Worm (Caenorhabditis elegans) whole organism, L4/young adult: ENCODE measurements around the gene F54F7.14.

Source experiments
- W03F9.2 ChIP-seq: fragments of 150-350 bp; optimal IDR thresholded peaks from 2 replicates; lab custom pipeline; 2014; ENCODE audit warnings: missing biosample characterization, missing genetic modification characterization
- dao-5 ChIP-seq: sonication (generic microtip); optimal IDR thresholded peaks from 2 replicates; lab custom pipeline; 2016; ENCODE audit warnings: missing genotype, missing genetic modification characterization, moderate library complexity, missing compliant biosample characterization
- him-1 ChIP-seq: sonication (generic microtip); optimal IDR thresholded peaks from 2 replicates; lab custom pipeline; 2016; ENCODE audit warnings: missing genotype, missing genetic modification reagents, missing genetic modification characterization, missing compliant biosample characterization

DNA sequence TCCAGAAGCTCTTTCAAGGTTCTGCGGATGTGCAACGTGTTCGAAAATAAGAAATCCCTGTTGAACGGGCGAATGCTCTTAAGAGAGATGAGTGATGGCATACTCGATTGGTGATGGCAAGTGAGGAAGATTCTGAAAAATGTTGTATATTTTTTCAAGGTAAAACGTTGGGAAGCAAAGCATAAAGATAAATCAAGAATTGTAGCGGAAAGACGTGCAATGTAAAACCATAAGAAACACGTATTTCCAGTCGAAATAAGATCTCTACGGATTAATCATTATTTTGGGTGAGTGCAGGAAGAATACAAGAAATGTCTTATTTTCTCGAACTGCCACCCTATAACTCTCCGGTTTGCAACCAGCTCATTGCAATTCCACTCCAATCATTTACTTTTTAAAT is 18.6 kb downstream of the F54F7.14 start, which contains the start of gene dot-1.2:
- TF ChIP-seq W03F9.2 (tag; lab: Kevin White, UChicago) (no peak), him-1 (no peak), dao-5 (tag; lab: Kevin White, UChicago) (no peak)
